Fruit fly (Drosophila melanogaster): ENCODE measurements around the gene Arp1.

The Arp1 gene

DNA sequence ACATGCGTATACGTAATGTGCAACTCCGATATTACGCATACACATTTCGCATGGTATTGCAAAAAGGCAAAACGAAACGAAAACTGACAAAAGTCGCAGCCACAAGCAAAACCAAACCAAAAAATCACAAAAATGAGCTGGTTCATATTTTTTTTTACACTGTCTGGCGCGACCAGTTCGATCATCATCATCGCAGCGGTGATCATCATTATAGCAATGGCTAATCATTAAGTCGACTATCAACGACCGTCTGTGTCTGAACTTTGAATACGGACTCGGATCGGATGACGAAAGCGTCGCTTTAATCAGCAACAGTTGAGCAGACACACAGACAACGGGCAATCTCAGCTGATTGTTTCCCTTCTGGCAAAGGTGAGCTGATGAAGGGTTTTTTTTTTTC lies 25.4 kb downstream of the Arp1 start:
- TF ChIP-seq ttk (optimal IDR thresholded peaks at IDR 0.05): no peak

- TF ChIP-seq ttk (optimal IDR thresholded peaks at IDR 0.05) (no peak), h (optimal IDR thresholded peaks at IDR 0.05) (no peak), psq (optimal IDR thresholded peaks at IDR 0.05) (no peak), Myc (optimal IDR thresholded peaks at IDR 0.05) (no peak), Sin3A (optimal IDR thresholded peaks at IDR 0.05) (no peak), insv (optimal IDR thresholded peaks at IDR 0.05) (no peak)
These were observed 26.3 kb downstream of the Arp1 start for dm6 chr3R:12717588-12718535.

DNA sequence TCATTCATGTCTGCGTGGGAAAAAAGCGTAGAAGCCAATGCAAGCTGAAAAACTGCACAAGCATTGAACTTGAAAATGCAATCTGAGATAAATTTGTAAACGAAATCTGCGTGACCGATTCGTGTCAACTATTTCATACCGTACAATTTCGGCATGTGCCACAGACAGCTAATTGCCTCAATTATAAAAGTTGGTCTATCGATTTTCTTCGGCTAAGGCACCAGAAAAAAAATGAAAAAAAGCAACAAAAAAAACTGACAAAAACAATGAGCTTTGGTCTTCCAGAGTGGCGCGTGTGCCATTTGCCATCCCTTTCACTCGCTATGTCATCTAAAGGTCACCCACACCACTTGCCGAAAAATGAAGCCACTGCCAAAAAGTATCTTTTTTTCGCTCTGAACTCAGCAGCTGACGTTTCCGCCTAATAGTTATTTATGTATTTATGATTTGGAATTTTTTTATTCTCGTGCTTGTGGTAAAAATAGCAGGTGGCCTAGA lies 27.0 kb downstream of the Arp1 start:
- TF ChIP-seq insv (optimal IDR thresholded peaks at IDR 0.05) (no peak), psq (optimal IDR thresholded peaks at IDR 0.05) (no peak), h (optimal IDR thresholded peaks at IDR 0.05) (no peak), ttk (optimal IDR thresholded peaks at IDR 0.05) (no peak)

DNA sequence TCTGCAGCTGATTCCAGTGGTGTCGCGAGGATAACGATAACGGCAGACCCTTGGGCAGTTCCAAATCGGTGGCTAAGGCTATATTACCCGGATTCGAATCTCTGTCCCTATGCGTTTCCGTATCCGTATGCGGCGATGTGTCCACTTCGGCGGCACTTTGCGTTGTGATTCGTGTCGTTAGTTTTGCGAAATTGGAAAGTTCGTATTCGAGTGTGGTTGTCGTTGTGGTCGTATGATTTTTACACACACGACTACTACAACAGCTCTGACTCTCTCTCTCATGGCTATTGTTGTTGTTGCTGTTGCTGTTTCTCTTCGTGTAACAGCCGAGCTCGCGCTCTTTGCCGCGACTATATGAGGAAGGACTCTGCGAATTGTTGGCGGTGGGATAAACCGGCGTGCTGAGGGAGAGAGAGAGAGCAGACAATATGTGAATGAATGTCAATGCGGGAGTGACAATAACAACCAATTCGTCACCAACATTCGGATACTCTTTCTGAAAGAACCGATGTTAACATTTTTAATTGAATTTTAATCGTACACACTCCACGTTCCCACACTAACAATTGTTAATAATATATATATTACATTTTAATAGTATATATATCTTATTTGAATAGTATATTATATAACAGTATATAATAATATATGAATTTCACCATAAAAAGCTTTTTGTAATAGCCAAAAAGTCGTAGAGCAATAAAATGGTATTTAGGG lies 28.2 kb downstream of the Arp1 start:
- no peak for TF ChIP-seq ttk (optimal IDR thresholded peaks at IDR 0.05)
- no peak for TF ChIP-seq Myc (optimal IDR thresholded peaks at IDR 0.05)
- TF ChIP-seq psq (optimal IDR thresholded peaks at IDR 0.05): no peak
- TF ChIP-seq h (optimal IDR thresholded peaks at IDR 0.05): no peak
- no peak for TF ChIP-seq Sin3A (optimal IDR thresholded peaks at IDR 0.05)
- TF ChIP-seq insv (optimal IDR thresholded peaks at IDR 0.05): no peak

- TF ChIP-seq Myc (optimal IDR thresholded peaks at IDR 0.05) (no peak), h (optimal IDR thresholded peaks at IDR 0.05) (no peak), psq (optimal IDR thresholded peaks at IDR 0.05) (no peak), Sin3A (optimal IDR thresholded peaks at IDR 0.05) (no peak), insv (optimal IDR thresholded peaks at IDR 0.05) (no peak), ttk (optimal IDR thresholded peaks at IDR 0.05) (no peak)
These were observed 29.0 kb downstream of the Arp1 start for dm6 chr3R:12720344-12721200.

- TF ChIP-seq psq (optimal IDR thresholded peaks at IDR 0.05) (no peak), Sin3A (optimal IDR thresholded peaks at IDR 0.05) (no peak), Myc (optimal IDR thresholded peaks at IDR 0.05) (no peak), h (optimal IDR thresholded peaks at IDR 0.05) (no peak), insv (optimal IDR thresholded peaks at IDR 0.05) (no peak), ttk (optimal IDR thresholded peaks at IDR 0.05) (no peak)
These were observed 30.9 kb downstream of the Arp1 start, which contains the start of gene Men for dm6 chr3R:12722392-12722914. TSS of gene Men (minus strand) at chr3R:12722442.

DNA sequence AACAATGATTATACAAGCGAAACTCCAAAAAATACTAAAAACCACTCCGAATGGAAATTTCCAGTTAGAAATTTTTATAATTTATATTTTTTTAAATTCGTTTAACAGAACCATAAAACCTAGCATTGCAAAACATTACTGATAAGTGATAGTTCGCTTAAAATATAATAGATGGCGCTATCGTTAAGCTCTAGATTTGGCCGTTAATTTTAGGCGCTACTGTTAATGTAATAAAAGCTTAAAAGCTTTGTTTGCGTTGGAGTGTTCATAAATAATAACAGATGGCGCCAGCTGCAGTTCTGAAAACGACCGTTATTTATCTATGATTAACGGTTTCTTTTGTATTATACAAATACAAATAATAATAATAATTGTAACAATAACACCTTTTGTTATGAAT lies 32.2 kb downstream of the Arp1 start:
- TF ChIP-seq Sin3A (optimal IDR thresholded peaks at IDR 0.05): no peak
- TF ChIP-seq h (optimal IDR thresholded peaks at IDR 0.05): no peak
- no peak for TF ChIP-seq ttk (optimal IDR thresholded peaks at IDR 0.05)
- TF ChIP-seq insv (optimal IDR thresholded peaks at IDR 0.05): no peak
- no peak for TF ChIP-seq Myc (optimal IDR thresholded peaks at IDR 0.05)
- no peak for TF ChIP-seq psq (optimal IDR thresholded peaks at IDR 0.05)

- TF ChIP-seq Myc (optimal IDR thresholded peaks at IDR 0.05) (no peak), Sin3A (optimal IDR thresholded peaks at IDR 0.05) (no peak)
These were observed 36.6 kb downstream of the Arp1 start for dm6 chr3R:12727944-12728649.

DNA sequence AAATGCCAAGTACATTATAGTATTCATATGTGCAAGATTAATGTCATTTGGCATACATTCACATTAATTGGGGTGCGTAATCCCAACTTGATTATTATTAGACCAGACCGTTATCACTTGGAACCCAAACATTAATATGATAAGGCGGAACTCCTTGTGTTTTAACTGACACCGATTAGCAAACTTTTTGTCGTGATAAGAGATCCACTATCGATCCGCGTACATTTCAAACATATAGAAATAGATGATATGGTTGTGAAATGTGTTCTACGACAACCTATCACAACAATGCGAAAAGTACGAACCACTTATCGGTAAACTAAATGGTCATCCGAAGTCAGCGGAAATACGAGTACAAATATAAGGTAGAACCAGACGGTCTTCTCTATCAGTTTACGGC lies 47.7 kb downstream of the Arp1 start, which contains the start of gene Ugt37A2:
Ugt37A2 (plus strand) TSS at position 396 of the 400 bp plus-strand sequence.
- TF ChIP-seq insv (optimal IDR thresholded peaks at IDR 0.05) (no peak), psq (optimal IDR thresholded peaks at IDR 0.05) (no peak), ttk (optimal IDR thresholded peaks at IDR 0.05) (no peak), h (optimal IDR thresholded peaks at IDR 0.05) (no peak), Sin3A (optimal IDR thresholded peaks at IDR 0.05) (no peak), Myc (optimal IDR thresholded peaks at IDR 0.05) (no peak)

- TF ChIP-seq Sin3A (optimal IDR thresholded peaks at IDR 0.05) (no peak), Myc (optimal IDR thresholded peaks at IDR 0.05) (no peak), psq (optimal IDR thresholded peaks at IDR 0.05) (no peak), h (optimal IDR thresholded peaks at IDR 0.05) (no peak), ttk (optimal IDR thresholded peaks at IDR 0.05) (no peak), insv (optimal IDR thresholded peaks at IDR 0.05) (no peak)
These were observed 52.0 kb downstream of the Arp1 start, which contains the start of gene Ugt37A3 for dm6 chr3R:12743580-12743979. TSS of gene Ugt37A3 (minus strand) at chr3R:12743680.
